Fruit fly (Drosophila melanogaster) whole organism, embryonic: Measurements from ENCODE around the gene mus301.
A peak's percentile ranks its signal among the peaks of the same experiment; 100 is the strongest.

Experiments used
- B-H2 ChIP-seq: fragments of 200-800 bp; sonication (Bioruptor generic); optimal IDR thresholded peaks from 2 replicates; lab custom pipeline; 2018; ENCODE audit warnings: missing biosample characterization, mild to moderate bottlenecking, missing genetic modification characterization
- BEAF-32 ChIP-seq: fragments of 200-800 bp; sonication (Bioruptor generic); optimal IDR thresholded peaks from 3 replicates; lab custom pipeline; 2017; ENCODE audit warnings: missing biosample characterization, missing genetic modification characterization, mild to moderate bottlenecking, moderate library complexity, missing genetic modification reagents
- Bgb ChIP-seq: fragments of 200-800 bp; sonication (Bioruptor generic); IDR thresholded peaks from 2 replicates; pipeline ENCODE4 v1.3.6; 2022; ENCODE audit warnings: missing biosample characterization, missing genetic modification characterization; ENCODE audit not compliant: partially characterized antibody
- CG12659 ChIP-seq: fragments of 200-800 bp; sonication (Bioruptor generic); optimal IDR thresholded peaks from 3 replicates; lab custom pipeline; 2017; ENCODE audit warnings: mild to moderate bottlenecking, missing biosample characterization, missing genetic modification reagents, missing genetic modification characterization
- CG12769 ChIP-seq: fragments of 200-800 bp; sonication (Bioruptor generic); optimal IDR thresholded peaks from 2 replicates; lab custom pipeline; 2019; ENCODE audit warnings: missing biosample characterization, mild to moderate bottlenecking, missing genetic modification characterization, moderate library complexity
- CG13287 ChIP-seq: fragments of 200-800 bp; sonication (Bioruptor generic); IDR thresholded peaks from 2 replicates; pipeline ENCODE4 v1.3.6; 2022; ENCODE audit warnings: missing biosample characterization, missing genetic modification characterization; ENCODE audit not compliant: partially characterized antibody
- CG13624 ChIP-seq: fragments of 200-800 bp; sonication (Bioruptor generic); optimal IDR thresholded peaks from 2 replicates; lab custom pipeline; 2016; ENCODE audit warnings: missing biosample characterization, missing genetic modification characterization
- CG14667 ChIP-seq: fragments of 200-800 bp; sonication (Bioruptor generic); IDR thresholded peaks from 2 replicates; pipeline ENCODE4 v1.3.6; 2022; ENCODE audit warnings: missing biosample characterization, missing genetic modification characterization
- CG15514 ChIP-seq: fragments of 200-800 bp; sonication (Bioruptor generic); optimal IDR thresholded peaks from 3 replicates; lab custom pipeline; 2017; ENCODE audit warnings: missing biosample characterization, missing genetic modification characterization, mild to moderate bottlenecking, moderate library complexity, missing genetic modification reagents
- CG16813 ChIP-seq: fragments of 200-800 bp; sonication (Bioruptor generic); IDR thresholded peaks from 3 replicates; pipeline ENCODE4 v1.3.6; 2022; ENCODE audit warnings: missing biosample characterization, missing genetic modification characterization; ENCODE audit not compliant: partially characterized antibody
- CG17802 ChIP-seq: fragments of 200-800 bp; sonication (Bioruptor generic); optimal IDR thresholded peaks from 2 replicates; lab custom pipeline; 2018; ENCODE audit warnings: missing biosample characterization, mild to moderate bottlenecking, missing genetic modification characterization, moderate library complexity
- CG18476 ChIP-seq: fragments of 200-800 bp; sonication (Bioruptor generic); optimal IDR thresholded peaks from 2 replicates; lab custom pipeline; 2016; ENCODE audit warnings: missing biosample characterization, mild to moderate bottlenecking, missing genetic modification characterization
- CG2129 ChIP-seq: fragments of 200-800 bp; sonication (Bioruptor generic); IDR thresholded peaks from 2 replicates; pipeline ENCODE4 v1.3.6; 2022; ENCODE audit warnings: missing biosample characterization, missing genetic modification characterization; ENCODE audit not compliant: partially characterized antibody
- CG32532 ChIP-seq: fragments of 200-800 bp; sonication (Bioruptor generic); IDR thresholded peaks from 2 replicates; pipeline ENCODE4 v1.3.6; 2022; ENCODE audit warnings: missing biosample characterization, missing genetic modification characterization
- CG33557 ChIP-seq: fragments of 200-800 bp; sonication (Bioruptor generic); optimal IDR thresholded peaks from 2 replicates; lab custom pipeline; 2019; ENCODE audit warnings: missing biosample characterization, mild to moderate bottlenecking, missing genetic modification characterization, moderate library complexity
- CG4404 ChIP-seq: fragments of 200-800 bp; sonication (Bioruptor generic); IDR thresholded peaks from 2 replicates; pipeline ENCODE4 v1.3.6; 2022; ENCODE audit warnings: missing biosample characterization, missing genetic modification characterization
- CG6765 ChIP-seq: fragments of 200-800 bp; sonication (Bioruptor generic); optimal IDR thresholded peaks from 3 replicates; lab custom pipeline; 2017; ENCODE audit warnings: missing biosample characterization, mild to moderate bottlenecking, missing genetic modification characterization
- CG7357 ChIP-seq: fragments of 200-800 bp; sonication (Bioruptor generic); IDR thresholded peaks from 3 replicates; pipeline ENCODE4 v1.3.6; 2022; ENCODE audit warnings: missing biosample characterization, missing genetic modification characterization
- Dip3 ChIP-seq: fragments of 200-800 bp; sonication (Bioruptor generic); optimal IDR thresholded peaks from 3 replicates; lab custom pipeline; 2016; ENCODE audit warnings: missing biosample characterization, missing genetic modification characterization
- Doc3 ChIP-seq: fragments of 200-800 bp; sonication (Bioruptor generic); IDR thresholded peaks from 3 replicates; pipeline ENCODE4 v1.3.6; 2022; ENCODE audit warnings: missing biosample characterization, missing genetic modification characterization; ENCODE audit not compliant: partially characterized antibody
- Dref ChIP-seq: fragments of 200-800 bp; sonication (Bioruptor generic); IDR thresholded peaks from 2 replicates; pipeline ENCODE4 v1.3.6; 2022; ENCODE audit warnings: missing biosample characterization, missing genetic modification characterization
- E2f1 ChIP-seq: fragments of 200-800 bp; sonication (Bioruptor generic); IDR thresholded peaks from 2 replicates; pipeline ENCODE4 v1.3.6; 2022; ENCODE audit warnings: missing biosample characterization, missing genetic modification characterization
- E2f2 ChIP-seq: fragments of 200-800 bp; sonication (Bioruptor generic); IDR thresholded peaks from 2 replicates; pipeline ENCODE4 v1.3.6; 2022; ENCODE audit warnings: missing biosample characterization, missing genetic modification characterization
- Elba2 ChIP-seq: fragments of 200-800 bp; sonication (Bioruptor generic); optimal IDR thresholded peaks from 3 replicates; lab custom pipeline; 2016; ENCODE audit warnings: missing biosample characterization, missing genetic modification characterization
- Ets97D ChIP-seq: fragments of 200-800 bp; sonication (Bioruptor generic); optimal IDR thresholded peaks from 3 replicates; lab custom pipeline; 2016; ENCODE audit warnings: missing biosample characterization, missing genetic modification characterization
- MBD-R2 ChIP-seq: fragments of 200-800 bp; sonication (Bioruptor generic); IDR thresholded peaks from 2 replicates; pipeline ENCODE4 v1.3.6; 2022; ENCODE audit warnings: missing biosample characterization, missing genetic modification characterization
- Med ChIP-seq: fragments of 200-800 bp; sonication (Bioruptor generic); peaks from one replicate; lab custom pipeline; 2016; ENCODE audit warnings: missing biosample characterization, missing genetic modification characterization, mild to moderate bottlenecking, inconsistent platforms, moderate library complexity
- Nf-YB ChIP-seq: fragments of 200-800 bp; sonication (Bioruptor generic); optimal IDR thresholded peaks from 3 replicates; lab custom pipeline; 2019; ENCODE audit warnings: missing biosample characterization, mild to moderate bottlenecking, missing genetic modification characterization, moderate library complexity
- Ptx1 ChIP-seq: fragments of 200-800 bp; sonication (Bioruptor generic); IDR thresholded peaks from 2 replicates; pipeline ENCODE4 v1.3.6; 2022; ENCODE audit warnings: missing biosample characterization, missing genetic modification characterization
- Scr ChIP-seq: fragments of 200-800 bp; sonication (Bioruptor generic); IDR thresholded peaks from 2 replicates; pipeline ENCODE4 v1.3.6; 2022; ENCODE audit warnings: missing biosample characterization, missing genetic modification characterization; ENCODE audit not compliant: partially characterized antibody
- Sry-β ChIP-seq: fragments of 200-800 bp; sonication (Bioruptor generic); optimal IDR thresholded peaks from 2 replicates; lab custom pipeline; 2018; ENCODE audit warnings: missing biosample characterization, mild to moderate bottlenecking, missing genetic modification characterization, moderate library complexity
- Sry-δ ChIP-seq: fragments of 200-800 bp; sonication (Bioruptor generic); optimal IDR thresholded peaks from 2 replicates; lab custom pipeline; 2016; ENCODE audit warnings: missing biosample characterization, missing genetic modification characterization
- YL-1 ChIP-seq: fragments of 200-800 bp; sonication (Bioruptor generic); optimal IDR thresholded peaks from 3 replicates; lab custom pipeline; 2017; ENCODE audit warnings: missing biosample characterization, mild to moderate bottlenecking, missing genetic modification characterization
- ac ChIP-seq: fragments of 200-800 bp; sonication (Bioruptor generic); optimal IDR thresholded peaks from 3 replicates; lab custom pipeline; 2017; ENCODE audit warnings: missing biosample characterization, mild to moderate bottlenecking, missing genetic modification characterization
- ase ChIP-seq: fragments of 200-800 bp; sonication (Bioruptor generic); IDR thresholded peaks from 3 replicates; pipeline ENCODE4 v1.3.6; 2022; ENCODE audit warnings: missing biosample characterization, missing genetic modification characterization
- cas ChIP-seq: fragments of 200-800 bp; sonication (Bioruptor generic); IDR thresholded peaks from 2 replicates; pipeline ENCODE4 v1.3.6; 2022; ENCODE audit warnings: missing biosample characterization, missing genetic modification characterization
- chif ChIP-seq, 2 experiments: fragments of 200-800 bp; sonication (Bioruptor generic); optimal IDR thresholded peaks; 3 replicates each; lab custom pipeline; 2016; ENCODE audit warnings: missing biosample characterization in 2 of 2, missing genetic modification characterization in 2 of 2
- dan ChIP-seq: fragments of 200-800 bp; sonication (Bioruptor generic); IDR thresholded peaks from 2 replicates; pipeline ENCODE4 v1.3.6; 2022; ENCODE audit warnings: missing biosample characterization, missing genetic modification characterization
- disco-r ChIP-seq: fragments of 200-800 bp; sonication (Bioruptor generic); optimal IDR thresholded peaks from 2 replicates; lab custom pipeline; 2016; ENCODE audit warnings: missing biosample characterization, missing genetic modification characterization
- dmrt99B ChIP-seq: fragments of 200-800 bp; sonication (Bioruptor generic); optimal IDR thresholded peaks from 2 replicates; lab custom pipeline; 2018; ENCODE audit warnings: missing biosample characterization, mild to moderate bottlenecking, missing genetic modification characterization, moderate library complexity
- her ChIP-seq: fragments of 200-800 bp; sonication (Bioruptor generic); optimal IDR thresholded peaks from 2 replicates; lab custom pipeline; 2016; ENCODE audit warnings: missing biosample characterization, missing genetic modification characterization
- knrl ChIP-seq: fragments of 200-800 bp; sonication (Bioruptor generic); IDR thresholded peaks from 3 replicates; pipeline ENCODE4 v1.3.6; 2022; ENCODE audit warnings: missing biosample characterization, missing genetic modification characterization; ENCODE audit not compliant: partially characterized antibody
- pan ChIP-seq, 4 experiments: fragments of >200 bp in 3 of 4; fragments of 200-800 bp in 1 of 4; sonication (Bioruptor generic) in 1 of 4; optimal IDR thresholded peaks in 3 of 4; IDR thresholded peaks in 1 of 4; 2 replicates each; pipeline versions ENCODE4 v1.3.6 to Lab custom; 2017 to 2022; ENCODE audit warnings: missing biosample characterization in 2 of 4, missing genetic modification characterization in 2 of 4, mixed read lengths in 1 of 4
- salm ChIP-seq: fragments of 200-800 bp; sonication (Bioruptor generic); optimal IDR thresholded peaks from 2 replicates; lab custom pipeline; 2018; ENCODE audit warnings: missing biosample characterization, mild to moderate bottlenecking, missing genetic modification characterization
- sna ChIP-seq: fragments of 200-800 bp; sonication (Bioruptor generic); IDR thresholded peaks from 2 replicates; pipeline ENCODE4 v1.3.6; 2022; ENCODE audit warnings: missing biosample characterization, missing genetic modification characterization; ENCODE audit not compliant: partially characterized antibody
- stwl ChIP-seq: fragments of 200-800 bp; sonication (Bioruptor generic); optimal IDR thresholded peaks from 3 replicates; lab custom pipeline; 2018; ENCODE audit warnings: missing biosample characterization, mild to moderate bottlenecking, missing genetic modification characterization, moderate library complexity
- tap ChIP-seq: fragments of 200-800 bp; optimal IDR thresholded peaks from 3 replicates; lab custom pipeline; 2019; ENCODE audit warnings: missing biosample characterization, mild to moderate bottlenecking, missing genetic modification characterization, moderate library complexity
- ttk ChIP-seq: fragments of 200-800 bp; sonication (Bioruptor generic); IDR thresholded peaks from 2 replicates; pipeline ENCODE4 v2.1.2; 2022; ENCODE audit warnings: missing biosample characterization, missing genetic modification characterization

Gene mus301

dm6 chr3L:8180464-8181137, 43.0 kb downstream of the mus301 start, which contains the start of the genes mthl7 and Uxs (continued):
- TF ChIP-seq CG2129 (GFP tag; lab: Robert Waterston, UW) (no peak), CG16813 (GFP tag; lab: Robert Waterston, UW) (no peak), CG6765 (GFP tag; lab: Kevin White, UChicago) (no peak), Sry-δ (GFP tag; lab: Kevin White, UChicago) (peak; percentile 24), pan (optimal IDR thresholded peaks at IDR 0.05; lab: Kevin White, UChicago) (no peak), pan (GFP tag; optimal IDR thresholded peaks at IDR 0.05 in 1 of 2, IDR thresholded peaks at IDR 0.05 in 1 of 2) (no peak), Ets97D (peak; percentile 16), Nf-YB (GFP tag; lab: Kevin White, UChicago) (no peak), CG33557 (GFP tag; lab: Kevin White, UChicago) (no peak), cas (GFP tag; lab: Robert Waterston, UW) (no peak), CG18476 (GFP tag; lab: Kevin White, UChicago) (no peak), tap (tag; lab: Kevin White, UChicago) (no peak), CG13624 (no peak), stwl (tag; lab: Kevin White, UChicago) (peak; percentile 4), Ptx1 (GFP tag; lab: Robert Waterston, UW) (no peak), ttk (GFP tag; lab: Robert Waterston, UW) (no peak), CG12659 (GFP tag; lab: Kevin White, UChicago) (peak; percentile 1), salm (no peak), Scr (GFP tag; lab: Robert Waterston, UW) (peak; percentile 50), MBD-R2 (GFP tag; lab: Robert Waterston, UW) (peak; percentile 75), B-H2 (GFP tag; lab: Kevin White, UChicago) (no peak), dan (GFP tag; lab: Robert Waterston, UW) (no peak), sna (GFP tag; lab: Robert Waterston, UW) (peak; percentile 22; the same call in 1 of the 2 replicates), CG17802 (tag; lab: Kevin White, UChicago) (no peak), CG15514 (GFP tag; lab: Kevin White, UChicago) (peak; percentile 45), Sry-β (GFP tag; lab: Kevin White, UChicago) (no peak), Bgb (peak; percentile 40; the same call in 1 of the 2 replicates), Elba2 (GFP tag; lab: Kevin White, UChicago) (no peak), E2f1 (GFP tag; lab: Robert Waterston, UW) (no peak), CG13287 (GFP tag; lab: Robert Waterston, UW) (peak; percentile 67), disco-r (GFP tag; lab: Kevin White, UChicago) (no peak), CG4404 (GFP tag; lab: Robert Waterston, UW) (no peak), CG14667 (GFP tag; lab: Robert Waterston, UW) (no peak), CG12769 (tag; lab: Kevin White, UChicago) (no peak), ac (GFP tag; lab: Kevin White, UChicago) (no peak), Doc3 (GFP tag; lab: Robert Waterston, UW) (0 out of 3 replicates have a peak, but pooled peaks have one; percentile 46), CG7357 (GFP tag; lab: Robert Waterston, UW) (no peak), Dref (GFP tag; lab: Robert Waterston, UW) (peak; percentile 47), dmrt99B (tag; lab: Kevin White, UChicago) (no peak), CG32532 (GFP tag; lab: Robert Waterston, UW) (no peak), E2f2 (peak; percentile 95), knrl (GFP tag; lab: Robert Waterston, UW) (peak; percentile 35; the same call in 1 of the 3 replicates), Dip3 (GFP tag; lab: Kevin White, UChicago) (no peak), Med (GFP tag; lab: Kevin White, UChicago) (peak; percentile 36), her (GFP tag; lab: Kevin White, UChicago) (no peak), BEAF-32 (GFP tag; lab: Kevin White, UChicago) (peak; percentile 63), chif (GFP tag; optimal IDR thresholded peaks at IDR 0.05; lab: Kevin White, UChicago) (no peak), ase (GFP tag; lab: Robert Waterston, UW) (no peak), YL-1 (peak; percentile 46)
